Fruit fly (Drosophila melanogaster): Measurements from ENCODE around the gene Hmgcr.

Hmgcr gene

dm6 chr3R:23723381-23724034 is 9.6 kb upstream of the Hmgcr start (continued):
- TF ChIP-seq Blimp-1 (GFP tag; optimal IDR thresholded peaks at IDR 0.05) (no peak), CG8319 (GFP tag; optimal IDR thresholded peaks at IDR 0.05) (peak; percentile 48), svp (GFP tag) (peak; percentile 75), esn (GFP tag; optimal IDR thresholded peaks at IDR 0.05) (peak; percentile 17), Met (GFP tag; optimal IDR thresholded peaks at IDR 0.05) (no peak), CG3032 (tag; optimal IDR thresholded peaks at IDR 0.05) (no peak), CG3919 (GFP tag; optimal IDR thresholded peaks at IDR 0.05) (peak; percentile 61), fd85E (GFP tag; optimal IDR thresholded peaks at IDR 0.05) (no peak), lz (GFP tag; optimal IDR thresholded peaks at IDR 0.05) (peak; percentile 41), CG1621 (tag; optimal IDR thresholded peaks at IDR 0.05) (peak; percentile 46), CG16779 (tag; optimal IDR thresholded peaks at IDR 0.05) (peak; percentile 23), CG7368 (GFP tag; optimal IDR thresholded peaks at IDR 0.05) (peak; percentile 78), Smox (GFP tag; optimal IDR thresholded peaks at IDR 0.05) (no peak), CG11294 (GFP tag; IDR thresholded peaks at IDR 0.05) (peak; percentile 10; the same call in 1 of the 2 replicates), ss (GFP tag; optimal IDR thresholded peaks at IDR 0.05) (peak; percentile 55 to 61), spab (GFP tag; optimal IDR thresholded peaks at IDR 0.05) (peak; percentile 20)

- no peak for TF ChIP-seq OdsH (GFP tag; optimal IDR thresholded peaks at IDR 0.05)
- no peak for TF ChIP-seq Sox14 (GFP tag; optimal IDR thresholded peaks at IDR 0.05)
- no peak for TF ChIP-seq CG7368 (GFP tag; optimal IDR thresholded peaks at IDR 0.05)
- TF ChIP-seq Hr39 (GFP tag; optimal IDR thresholded peaks at IDR 0.05) = no peak
- no peak for TF ChIP-seq CG6854 (GFP tag; optimal IDR thresholded peaks at IDR 0.05)
- peak; percentile 72 for TF ChIP-seq vri (GFP tag; optimal IDR thresholded peaks at IDR 0.05)
- no peak for TF ChIP-seq CG15336 (GFP tag; IDR thresholded peaks at IDR 0.05)
- peak; percentile 1 for TF ChIP-seq Eip78C (GFP tag)
- TF ChIP-seq CG3919 (GFP tag; optimal IDR thresholded peaks at IDR 0.05) = no peak
- peak; percentile 83 for TF ChIP-seq svp (GFP tag)
- no peak for TF ChIP-seq esn (GFP tag; optimal IDR thresholded peaks at IDR 0.05)
- peak; percentile 75 for TF ChIP-seq Eip93F (GFP tag; optimal IDR thresholded peaks at IDR 0.05)
- peak; percentile 34 for TF ChIP-seq fkh (GFP tag; optimal IDR thresholded peaks at IDR 0.05)
- no peak for TF ChIP-seq CG8319 (GFP tag; optimal IDR thresholded peaks at IDR 0.05)
- no peak for TF ChIP-seq acj6 (GFP tag; optimal IDR thresholded peaks at IDR 0.05)
These were observed 8.1 kb upstream of the Hmgcr start for dm6 chr3R:23724843-23725506.

- TF ChIP-seq Eip78C (GFP tag) = peak; percentile 42
- peak; percentile 44 for TF ChIP-seq vri (GFP tag; optimal IDR thresholded peaks at IDR 0.05)
- no peak for TF ChIP-seq Ets21C (GFP tag; optimal IDR thresholded peaks at IDR 0.05)
- no peak for TF ChIP-seq CG10631 (GFP tag; optimal IDR thresholded peaks at IDR 0.05)
- no peak for TF ChIP-seq Lpt (GFP tag; optimal IDR thresholded peaks at IDR 0.05)
- no peak for TF ChIP-seq CG34406 (GFP tag; optimal IDR thresholded peaks at IDR 0.05)
- TF ChIP-seq svp (GFP tag) = peak; percentile 74
- no peak for TF ChIP-seq cyc (GFP tag; optimal IDR thresholded peaks at IDR 0.05)
- peak; percentile 92 for TF ChIP-seq fkh (GFP tag; optimal IDR thresholded peaks at IDR 0.05)
- no peak for TF ChIP-seq CG11762 (GFP tag; optimal IDR thresholded peaks at IDR 0.05; ENCODE audit: insufficient read depth)
These were observed 7.3 kb upstream of the Hmgcr start for dm6 chr3R:23725711-23726349.

- TF ChIP-seq Lpt (GFP tag; optimal IDR thresholded peaks at IDR 0.05) (peak; percentile 47), Hr38 (GFP tag; optimal IDR thresholded peaks at IDR 0.05) (no peak), Sox15 (GFP tag; optimal IDR thresholded peaks at IDR 0.05) (peak; percentile 43), Eip93F (GFP tag; optimal IDR thresholded peaks at IDR 0.05) (no peak), CG11294 (GFP tag; IDR thresholded peaks at IDR 0.05) (peak; percentile 70), Blimp-1 (GFP tag; optimal IDR thresholded peaks at IDR 0.05) (no peak), Gug (GFP tag; IDR thresholded peaks at IDR 0.05) (peak; percentile 81), vri (GFP tag; optimal IDR thresholded peaks at IDR 0.05) (peak; percentile 50), Hr39 (GFP tag; optimal IDR thresholded peaks at IDR 0.05) (peak; percentile 65), CG10669 (GFP tag; optimal IDR thresholded peaks at IDR 0.05) (peak; percentile 55), Ets96B (tag; optimal IDR thresholded peaks at IDR 0.05) (peak; percentile 62), CG7368 (GFP tag; optimal IDR thresholded peaks at IDR 0.05) (peak; percentile 46), CG11902 (GFP tag; optimal IDR thresholded peaks at IDR 0.05) (peak; percentile 33), Sox102F (GFP tag; optimal IDR thresholded peaks at IDR 0.05) (peak; percentile 69), pdm3 (GFP tag; optimal IDR thresholded peaks at IDR 0.05) (peak; percentile 74), Ets21C (GFP tag; optimal IDR thresholded peaks at IDR 0.05) (peak; percentile 29), CG9139 (GFP tag; optimal IDR thresholded peaks at IDR 0.05) (no peak), Hr4 (GFP tag; optimal IDR thresholded peaks at IDR 0.05) (peak; percentile 80), Eip75B (GFP tag; optimal IDR thresholded peaks at IDR 0.05) (peak; percentile 67)
These were observed 6.4 kb upstream of the Hmgcr start for dm6 chr3R:23726740-23727139.
